Worm (Caenorhabditis elegans) whole organism, L4/young adult: ENCODE measurements around the gene F29F11.20.

ENCODE experiments used
- W03F9.2 ChIP-seq: fragments of 150-350 bp; optimal IDR thresholded peaks from 2 replicates; lab custom pipeline; 2014; ENCODE audit warnings: missing biosample characterization, missing genetic modification characterization
- dao-5 ChIP-seq: sonication (generic microtip); optimal IDR thresholded peaks from 2 replicates; lab custom pipeline; 2016; ENCODE audit warnings: missing genotype, missing genetic modification characterization, moderate library complexity, missing compliant biosample characterization
- him-1 ChIP-seq: sonication (generic microtip); optimal IDR thresholded peaks from 2 replicates; lab custom pipeline; 2016; ENCODE audit warnings: missing genotype, missing genetic modification reagents, missing genetic modification characterization, missing compliant biosample characterization

F29F11.20 gene

ce11 chrV:10720303-10720847, 32.7 kb downstream of the F29F11.20 start:
- TF ChIP-seq dao-5 (tag; lab: Kevin White, UChicago) (no peak), him-1 (tag; lab: Kevin White, UChicago) (no peak)

- no peak for TF ChIP-seq him-1 (tag; lab: Kevin White, UChicago)
- TF ChIP-seq W03F9.2 (tag; lab: Kevin White, UChicago), result no peak
Measured at ce11 chrV:10720876-10721275, 33.2 kb downstream of the F29F11.20 start.

ce11 chrV:10721304-10721703, 33.6 kb downstream of the F29F11.20 start:
- no peak for TF ChIP-seq dao-5 (tag; lab: Kevin White, UChicago)
- no peak for TF ChIP-seq him-1 (tag; lab: Kevin White, UChicago)
- no peak for TF ChIP-seq W03F9.2 (tag; lab: Kevin White, UChicago)

ce11 chrV:10721912-10722426, 34.3 kb downstream of the F29F11.20 start:
- no peak for TF ChIP-seq dao-5 (tag; lab: Kevin White, UChicago)
- TF ChIP-seq him-1 (tag; lab: Kevin White, UChicago), result peak; percentile 39
- TF ChIP-seq W03F9.2 (tag; lab: Kevin White, UChicago), result no peak

ce11 chrV:10722595-10722994, 34.9 kb downstream of the F29F11.20 start:
- no peak for TF ChIP-seq him-1 (tag; lab: Kevin White, UChicago)
- TF ChIP-seq dao-5 (tag; lab: Kevin White, UChicago), result no peak
- TF ChIP-seq W03F9.2 (tag; lab: Kevin White, UChicago), result no peak

- no peak for TF ChIP-seq him-1 (tag; lab: Kevin White, UChicago)
- no peak for TF ChIP-seq W03F9.2 (tag; lab: Kevin White, UChicago)
- no peak for TF ChIP-seq dao-5 (tag; lab: Kevin White, UChicago)
Measured at ce11 chrV:10723181-10723580, 35.5 kb downstream of the F29F11.20 start.

- no peak for TF ChIP-seq W03F9.2 (tag; lab: Kevin White, UChicago)
- TF ChIP-seq dao-5 (tag; lab: Kevin White, UChicago), result no peak
- no peak for TF ChIP-seq him-1 (tag; lab: Kevin White, UChicago)
Measured at ce11 chrV:10723583-10723982, 35.9 kb downstream of the F29F11.20 start.

ce11 chrV:10724472-10724871, 36.8 kb downstream of the F29F11.20 start:
- no peak for TF ChIP-seq W03F9.2 (tag; lab: Kevin White, UChicago)
- TF ChIP-seq dao-5 (tag; lab: Kevin White, UChicago), result no peak
- no peak for TF ChIP-seq him-1 (tag; lab: Kevin White, UChicago)

ce11 chrV:10725424-10725951, 37.8 kb downstream of the F29F11.20 start:
- TF ChIP-seq him-1 (tag; lab: Kevin White, UChicago) (no peak), W03F9.2 (tag; lab: Kevin White, UChicago) (no peak), dao-5 (tag; lab: Kevin White, UChicago) (no peak)

ce11 chrV:10726691-10727090, 39.0 kb downstream of the F29F11.20 start:
- no peak for TF ChIP-seq him-1 (tag; lab: Kevin White, UChicago)

- no peak for TF ChIP-seq dao-5 (tag; lab: Kevin White, UChicago)
- no peak for TF ChIP-seq W03F9.2 (tag; lab: Kevin White, UChicago)
- TF ChIP-seq him-1 (tag; lab: Kevin White, UChicago), result no peak
Measured at ce11 chrV:10727651-10728050, 40.0 kb downstream of the F29F11.20 start.

- TF ChIP-seq dao-5 (tag; lab: Kevin White, UChicago) (no peak), him-1 (tag; lab: Kevin White, UChicago) (no peak), W03F9.2 (tag; lab: Kevin White, UChicago) (no peak)
Measured at ce11 chrV:10729456-10729904, 41.8 kb downstream of the F29F11.20 start.

- TF ChIP-seq him-1 (tag; lab: Kevin White, UChicago), result no peak
- TF ChIP-seq dao-5 (tag; lab: Kevin White, UChicago), result no peak
- TF ChIP-seq W03F9.2 (tag; lab: Kevin White, UChicago), result no peak
Measured at ce11 chrV:10730824-10731416, 43.2 kb downstream of the F29F11.20 start.

- no peak for TF ChIP-seq dao-5 (tag; lab: Kevin White, UChicago)
- no peak for TF ChIP-seq him-1 (tag; lab: Kevin White, UChicago)
Measured at ce11 chrV:10731989-10732472, 44.3 kb downstream of the F29F11.20 start, which contains the start of gene T28B11.1. T28B11.1 (minus strand) TSS chrV:10732422.
